Comparison of ENCODE assay signal across 1 fruit fly cellular context in genomic region chrX:5317170-5317569, dm6.
TF ChIP-seq lines count a peak whose summit lies in the region.

Gene CG15930 (minus strand): TSS chrX:5317295.
Gene Sas10 (plus strand): TSS chrX:5317409.

TF ChIP-seq in whole organism, embryonic, 481 proteins besides CTCF, POLR2A, EP300 and RAD21 (continued from another document):
- no peak for TF ChIP-seq CG1832 (GFP tag; optimal IDR thresholded peaks at IDR 0.05; lab: Kevin White, UChicago)
- no peak for TF ChIP-seq ind (GFP tag; optimal IDR thresholded peaks at IDR 0.05; lab: Kevin White, UChicago)
- peak; percentile 90 for TF ChIP-seq phol (tag; optimal IDR thresholded peaks at IDR 0.05; lab: Kevin White, UChicago)
- no peak for TF ChIP-seq NC2β (GFP tag; optimal IDR thresholded peaks at IDR 0.05; lab: Kevin White, UChicago)
- TF ChIP-seq br (optimal IDR thresholded peaks at IDR 0.05; lab: Kevin White, UChicago), result no peak
- no peak for TF ChIP-seq CG2199 (GFP tag; IDR thresholded peaks at IDR 0.05; lab: Robert Waterston, UW)
- TF ChIP-seq CG16813 (GFP tag; IDR thresholded peaks at IDR 0.05; lab: Robert Waterston, UW; ENCODE audit: partially characterized antibody), result peak; percentile 16; the same call in 1 of the 3 replicates
- no peak for TF ChIP-seq Rfx (GFP tag; IDR thresholded peaks at IDR 0.05; lab: Robert Waterston, UW)
- no peak for TF ChIP-seq oc (tag; optimal IDR thresholded peaks at IDR 0.05; lab: Kevin White, UChicago)
- TF ChIP-seq CG18011 (GFP tag; optimal IDR thresholded peaks at IDR 0.05; lab: Kevin White, UChicago), result no peak
- no peak for TF ChIP-seq D19A (tag; optimal IDR thresholded peaks at IDR 0.05; lab: Kevin White, UChicago)
- no peak for TF ChIP-seq Lpt (GFP tag; optimal IDR thresholded peaks at IDR 0.05; lab: Kevin White, UChicago)
- TF ChIP-seq emc (GFP tag; optimal IDR thresholded peaks at IDR 0.05; lab: Kevin White, UChicago), result no peak
- no peak for TF ChIP-seq CG12236 (GFP tag; optimal IDR thresholded peaks at IDR 0.05; lab: Kevin White, UChicago)
- TF ChIP-seq dpn (GFP tag; optimal IDR thresholded peaks at IDR 0.05; lab: Kevin White, UChicago), result no peak
- TF ChIP-seq mld (GFP tag; IDR thresholded peaks at IDR 0.05; lab: Robert Waterston, UW; ENCODE audit: partially characterized antibody), result no peak
- no peak for TF ChIP-seq CG10274 (GFP tag; optimal IDR thresholded peaks at IDR 0.05; lab: Kevin White, UChicago)
- no peak for TF ChIP-seq CG30403 (GFP tag; optimal IDR thresholded peaks at IDR 0.05; lab: Kevin White, UChicago)
- no peak for TF ChIP-seq croc (GFP tag; conservative IDR thresholded peaks at IDR 0.05; lab: Robert Waterston, UW)
- no peak for TF ChIP-seq jigr1 (GFP tag; IDR thresholded peaks at IDR 0.05; lab: Robert Waterston, UW)
- no peak for TF ChIP-seq nom (GFP tag; optimal IDR thresholded peaks at IDR 0.05; lab: Kevin White, UChicago)
- no peak for TF ChIP-seq CG2120 (GFP tag; optimal IDR thresholded peaks at IDR 0.05; lab: Kevin White, UChicago)
- no peak for TF ChIP-seq stc (GFP tag; IDR thresholded peaks at IDR 0.05; lab: Robert Waterston, UW)
- 0 out of 2 replicates have a peak, but pooled peaks have one; percentile 27 for TF ChIP-seq unc-4 (GFP tag; IDR thresholded peaks at IDR 0.05; lab: Robert Waterston, UW; ENCODE audit: partially characterized antibody)
- no peak for TF ChIP-seq ATbp (GFP tag; optimal IDR thresholded peaks at IDR 0.05; lab: Kevin White, UChicago)
- no peak for TF ChIP-seq CG6689 (GFP tag; IDR thresholded peaks at IDR 0.05; lab: Robert Waterston, UW)
- TF ChIP-seq Gug (GFP tag; IDR thresholded peaks at IDR 0.05; lab: Robert Waterston, UW), result no peak
- TF ChIP-seq CG13424 (tag; optimal IDR thresholded peaks at IDR 0.05; lab: Kevin White, UChicago), result no peak
- TF ChIP-seq btn (GFP tag; optimal IDR thresholded peaks at IDR 0.05; lab: Kevin White, UChicago), result no peak
- TF ChIP-seq ssp (GFP tag; IDR thresholded peaks at IDR 0.05; lab: Robert Waterston, UW), result no peak
- no peak for TF ChIP-seq CG11093 (GFP tag; IDR thresholded peaks at IDR 0.05; lab: Robert Waterston, UW)
- no peak for TF ChIP-seq Nf-YA (GFP tag; IDR thresholded peaks at IDR 0.05; lab: Robert Waterston, UW)
- no peak for TF ChIP-seq MTF-1 (GFP tag; optimal IDR thresholded peaks at IDR 0.05; lab: Kevin White, UChicago; ENCODE audit: borderline replicate concordance)
- TF ChIP-seq CG9609 (GFP tag; optimal IDR thresholded peaks at IDR 0.05; lab: Kevin White, UChicago), result no peak
- no peak for TF ChIP-seq CG15601 (tag; optimal IDR thresholded peaks at IDR 0.05; lab: Kevin White, UChicago)
- peak; percentile 45 for TF ChIP-seq Max (GFP tag; optimal IDR thresholded peaks at IDR 0.05; lab: Kevin White, UChicago)
- no peak for TF ChIP-seq Chrac-16 (GFP tag; optimal IDR thresholded peaks at IDR 0.05; lab: Kevin White, UChicago)
- TF ChIP-seq CG13123 (GFP tag; optimal IDR thresholded peaks at IDR 0.05; lab: Kevin White, UChicago), result no peak
- no peak for TF ChIP-seq slbo (GFP tag; IDR thresholded peaks at IDR 0.05; lab: Robert Waterston, UW)
- TF ChIP-seq z (GFP tag; IDR thresholded peaks at IDR 0.05; lab: Robert Waterston, UW), result no peak
- no peak for TF ChIP-seq CG4707 (GFP tag; optimal IDR thresholded peaks at IDR 0.05; lab: Kevin White, UChicago)
- no peak for TF ChIP-seq pros (GFP tag; optimal IDR thresholded peaks at IDR 0.05; lab: Kevin White, UChicago)
- no peak for TF ChIP-seq salm (tag; optimal IDR thresholded peaks at IDR 0.05; lab: Kevin White, UChicago)
- no peak for TF ChIP-seq CG7987 (GFP tag; optimal IDR thresholded peaks at IDR 0.05; lab: Kevin White, UChicago)
- peak; percentile 30; the same call in 1 of the 2 replicates for TF ChIP-seq Scr (GFP tag; IDR thresholded peaks at IDR 0.05; lab: Robert Waterston, UW; ENCODE audit: partially characterized antibody)
- TF ChIP-seq Sry-δ (GFP tag; optimal IDR thresholded peaks at IDR 0.05; lab: Kevin White, UChicago), result peak; percentile 79
- peak; percentile 20 for TF ChIP-seq CoRest (tag; optimal IDR thresholded peaks at IDR 0.05; lab: Kevin White, UChicago)
- no peak for TF ChIP-seq pb (GFP tag; optimal IDR thresholded peaks at IDR 0.05; lab: Kevin White, UChicago)
